Fruit fly (Drosophila melanogaster) whole organism, wandering third instar larva: Measurements from ENCODE around the gene CG16789.
A peak's percentile ranks its signal among the peaks of the same experiment; 100 is the strongest.

Experiments
- Dfd ChIP-seq: fragments of >200 bp; optimal IDR thresholded peaks from 2 replicates; lab custom pipeline; 2017; ENCODE audit warnings: missing biosample characterization, missing genetic modification characterization
- dl ChIP-seq, 2 experiments: fragments of 175-275, 200-275 bp in 1 of 2; fragments of 200-275 bp in 1 of 2; sonication (Bioruptor generic); optimal IDR thresholded peaks; lab custom pipeline; 2018; ENCODE audit warnings: mild to moderate bottlenecking in 2 of 2, missing biosample characterization in 2 of 2, missing genetic modification characterization in 2 of 2, moderate library complexity in 2 of 2; ENCODE audit not compliant: partially characterized antibody in 2 of 2, insufficient read depth in 1 of 2
- dmrt93B ChIP-seq: fragments of 200-800 bp; sonication (Bioruptor generic); optimal IDR thresholded peaks from 2 replicates; lab custom pipeline; 2018; ENCODE audit warnings: missing biosample characterization, mild to moderate bottlenecking, missing genetic modification characterization
- fru ChIP-seq: fragments of 200-800 bp; sonication (Bioruptor generic); optimal IDR thresholded peaks from 3 replicates; lab custom pipeline; 2016; ENCODE audit warnings: missing biosample characterization, mild to moderate bottlenecking, missing genetic modification characterization
- psq ChIP-seq: fragments of 200-800 bp; sonication (Bioruptor generic); optimal IDR thresholded peaks from 3 replicates; lab custom pipeline; 2017; ENCODE audit warnings: missing biosample characterization, mild to moderate bottlenecking, missing genetic modification characterization, moderate library complexity

- TF ChIP-seq Dfd (GFP tag; lab: Kevin White, UChicago): no peak
- no peak for TF ChIP-seq dl (GFP tag; optimal IDR thresholded peaks at IDR 0.05; lab: Kevin White, UChicago; ENCODE audit: insufficient read depth in 1 of 2, partially characterized antibody in 2 of 2)
- TF ChIP-seq psq (GFP tag; lab: Kevin White, UChicago): peak; percentile 42
- peak; percentile 21 for TF ChIP-seq dmrt93B
- peak; percentile 52 for TF ChIP-seq fru
These were observed 32.1 kb downstream of the CG16789 start for dm6 chr3R:9598099-9598498.
